Fruit fly (Drosophila melanogaster) whole organism, embryonic: ENCODE results near the gene Tti1.

Source experiments
- Aef1 ChIP-seq: fragments of 200-800 bp; sonication (Bioruptor generic); IDR thresholded peaks from 3 replicates; pipeline ENCODE4 v1.3.6; 2022; ENCODE audit warnings: missing biosample characterization, missing genetic modification characterization
- Antp ChIP-seq: fragments of 200-800 bp; sonication (Bioruptor generic); optimal IDR thresholded peaks from 3 replicates; lab custom pipeline; 2016; ENCODE audit warnings: missing biosample characterization, missing genetic modification characterization
- Bdp1 ChIP-seq: fragments of 200-800 bp; sonication (Bioruptor generic); optimal IDR thresholded peaks from 3 replicates; lab custom pipeline; 2016; ENCODE audit warnings: missing biosample characterization, missing genetic modification characterization
- CG10321 ChIP-seq: fragments of 200-800 bp; sonication (Bioruptor generic); IDR thresholded peaks from 2 replicates; pipeline ENCODE4 v1.3.6; 2022; ENCODE audit warnings: missing biosample characterization, missing genetic modification characterization
- CG10462 ChIP-seq: fragments of 200-800 bp; sonication (Bioruptor generic); optimal IDR thresholded peaks from 2 replicates; lab custom pipeline; 2016; ENCODE audit warnings: missing biosample characterization, missing genetic modification characterization
- CG10979 ChIP-seq: fragments of 200-800 bp; sonication (Bioruptor generic); optimal IDR thresholded peaks from 2 replicates; lab custom pipeline; 2018; ENCODE audit warnings: missing biosample characterization, mild to moderate bottlenecking, missing genetic modification characterization, moderate library complexity
- CG11093 ChIP-seq: fragments of 200-800 bp; sonication (Bioruptor generic); IDR thresholded peaks from 3 replicates; pipeline ENCODE4 v1.3.6; 2022; ENCODE audit warnings: missing biosample characterization, missing genetic modification characterization
- CG12071 ChIP-seq: fragments of 200-800 bp; sonication (Bioruptor generic); optimal IDR thresholded peaks from 3 replicates; lab custom pipeline; 2018; ENCODE audit warnings: missing biosample characterization, mild to moderate bottlenecking, missing genetic modification characterization
- CG12219 ChIP-seq: fragments of 200-800 bp; sonication (Bioruptor generic); optimal IDR thresholded peaks from 3 replicates; lab custom pipeline; 2018; ENCODE audit warnings: missing biosample characterization, mild to moderate bottlenecking, missing genetic modification characterization
- CG12236 ChIP-seq: fragments of 200-800 bp; sonication (Bioruptor generic); optimal IDR thresholded peaks from 2 replicates; lab custom pipeline; 2016; ENCODE audit warnings: missing biosample characterization, missing genetic modification characterization
- CG1233 ChIP-seq: fragments of 200-800 bp; sonication (Bioruptor generic); optimal IDR thresholded peaks from 4 replicates; lab custom pipeline; 2018; ENCODE audit warnings: missing biosample characterization, mild to moderate bottlenecking, missing genetic modification characterization
- CG14050 ChIP-seq: fragments of 200-800 bp; sonication (Bioruptor generic); IDR thresholded peaks from 3 replicates; pipeline ENCODE4 v1.3.6; 2022; ENCODE audit warnings: missing biosample characterization, missing genetic modification characterization
- CG1529 ChIP-seq: fragments of 200-800 bp; sonication (Bioruptor generic); optimal IDR thresholded peaks from 3 replicates; lab custom pipeline; 2018; ENCODE audit warnings: missing biosample characterization, missing genetic modification characterization
- CG1832 ChIP-seq: fragments of 200-800 bp; sonication (Bioruptor generic); optimal IDR thresholded peaks from 2 replicates; lab custom pipeline; 2017; ENCODE audit warnings: missing biosample characterization, mild to moderate bottlenecking, missing genetic modification characterization, inconsistent platforms
- CG18764 ChIP-seq: fragments of 200-800 bp; sonication (Bioruptor generic); optimal IDR thresholded peaks from 3 replicates; lab custom pipeline; 2016; ENCODE audit warnings: missing biosample characterization, missing genetic modification characterization
- CG2116 ChIP-seq: fragments of 200-800 bp; sonication (Bioruptor generic); optimal IDR thresholded peaks from 3 replicates; lab custom pipeline; 2018; ENCODE audit warnings: missing biosample characterization, mild to moderate bottlenecking, missing genetic modification characterization
- CG2875 ChIP-seq: fragments of 200-800 bp; sonication (Bioruptor generic); optimal IDR thresholded peaks from 2 replicates; lab custom pipeline; 2017; ENCODE audit warnings: missing biosample characterization, mild to moderate bottlenecking, missing genetic modification characterization, missing genetic modification reagents
- CG31365 ChIP-seq: fragments of 200-800 bp; sonication (Bioruptor generic); optimal IDR thresholded peaks from 2 replicates; lab custom pipeline; 2018; ENCODE audit warnings: missing biosample characterization, mild to moderate bottlenecking, missing genetic modification characterization
- CG32532 ChIP-seq: fragments of 200-800 bp; sonication (Bioruptor generic); IDR thresholded peaks from 2 replicates; pipeline ENCODE4 v1.3.6; 2022; ENCODE audit warnings: missing biosample characterization, missing genetic modification characterization
- CG33557 ChIP-seq: fragments of 200-800 bp; sonication (Bioruptor generic); optimal IDR thresholded peaks from 2 replicates; lab custom pipeline; 2019; ENCODE audit warnings: missing biosample characterization, mild to moderate bottlenecking, missing genetic modification characterization, moderate library complexity
- CG4328 ChIP-seq: fragments of 200-800 bp; sonication (Bioruptor generic); optimal IDR thresholded peaks from 3 replicates; lab custom pipeline; 2017; ENCODE audit warnings: missing biosample characterization, missing genetic modification reagents, missing genetic modification characterization
- CG4424 ChIP-seq: fragments of 200-800 bp; sonication (Bioruptor generic); optimal IDR thresholded peaks from 3 replicates; lab custom pipeline; 2016; ENCODE audit warnings: missing biosample characterization, missing genetic modification characterization
- CG6689 ChIP-seq: fragments of 200-800 bp; sonication (Bioruptor generic); IDR thresholded peaks from 2 replicates; pipeline ENCODE4 v1.3.6; 2022; ENCODE audit warnings: missing biosample characterization, missing genetic modification characterization
- CG7556 ChIP-seq: fragments of 200-800 bp; sonication (Bioruptor generic); optimal IDR thresholded peaks from 2 replicates; lab custom pipeline; 2017; ENCODE audit warnings: missing biosample characterization, mild to moderate bottlenecking, missing genetic modification characterization
- CG8924 ChIP-seq: fragments of 200-800 bp; optimal IDR thresholded peaks from 3 replicates; lab custom pipeline; 2019; ENCODE audit warnings: missing biosample characterization, mild to moderate bottlenecking, missing genetic modification characterization, moderate library complexity
- CoRest ChIP-seq: fragments of 200-800 bp; sonication (Bioruptor generic); optimal IDR thresholded peaks from 3 replicates; lab custom pipeline; 2018; ENCODE audit warnings: missing biosample characterization, mild to moderate bottlenecking, missing genetic modification characterization, moderate library complexity
- Dfd ChIP-seq, 2 experiments: fragments of >200 bp; optimal IDR thresholded peaks; 2 replicates each; lab custom pipeline; 2017; ENCODE audit warnings: missing biosample characterization in 2 of 2, missing genetic modification characterization in 2 of 2
- Gug ChIP-seq: fragments of 200-800 bp; sonication (Bioruptor generic); IDR thresholded peaks from 4 replicates; pipeline ENCODE4 v1.3.6; 2022; ENCODE audit warnings: missing biosample characterization, missing genetic modification characterization
- MESR4 ChIP-seq: fragments of 200-800 bp; sonication (Bioruptor generic); optimal IDR thresholded peaks from 2 replicates; lab custom pipeline; 2018; ENCODE audit warnings: missing biosample characterization, mild to moderate bottlenecking, missing genetic modification characterization, moderate library complexity
- Mes4 ChIP-seq: fragments of 200-800 bp; sonication (Bioruptor generic); optimal IDR thresholded peaks from 2 replicates; lab custom pipeline; 2016; ENCODE audit warnings: missing biosample characterization, missing genetic modification characterization
- Spps ChIP-seq: fragments of 200-800 bp; sonication (Bioruptor generic); optimal IDR thresholded peaks from 2 replicates; lab custom pipeline; 2018; ENCODE audit warnings: missing biosample characterization, mild to moderate bottlenecking, missing genetic modification characterization
- btn ChIP-seq: fragments of 200-800 bp; sonication (Bioruptor generic); optimal IDR thresholded peaks from 2 replicates; lab custom pipeline; 2016; ENCODE audit warnings: missing biosample characterization, missing genetic modification characterization
- cg ChIP-seq: fragments of 200-800 bp; sonication (Bioruptor generic); optimal IDR thresholded peaks from 3 replicates; lab custom pipeline; 2019; ENCODE audit warnings: missing biosample characterization, mild to moderate bottlenecking, missing genetic modification characterization, moderate library complexity
- gcm ChIP-seq: fragments of 200-800 bp; sonication (Bioruptor generic); optimal IDR thresholded peaks from 2 replicates; lab custom pipeline; 2019; ENCODE audit warnings: missing biosample characterization, mild to moderate bottlenecking, missing genetic modification characterization, moderate library complexity
- grn ChIP-seq: fragments of 200-800 bp; sonication (Bioruptor generic); optimal IDR thresholded peaks from 3 replicates; lab custom pipeline; 2017; ENCODE audit warnings: missing biosample characterization, missing genetic modification characterization
- gro ChIP-seq: fragments of 200-800 bp; sonication (Bioruptor generic); optimal IDR thresholded peaks from 2 replicates; lab custom pipeline; 2016; ENCODE audit warnings: missing biosample characterization, missing genetic modification characterization
- hb ChIP-seq: fragments of 200-800 bp; sonication (Bioruptor generic); IDR thresholded peaks from 3 replicates; pipeline ENCODE4 v1.3.6; 2022; ENCODE audit warnings: missing biosample characterization, missing genetic modification characterization; ENCODE audit not compliant: partially characterized antibody
- hbn ChIP-seq: fragments of 200-800 bp; sonication (Bioruptor generic); IDR thresholded peaks from 2 replicates; pipeline ENCODE4 v1.3.6; 2022; ENCODE audit warnings: missing biosample characterization, missing genetic modification characterization; ENCODE audit not compliant: partially characterized antibody
- lilli ChIP-seq: fragments of 200-800 bp; sonication (Bioruptor generic); optimal IDR thresholded peaks from 3 replicates; lab custom pipeline; 2016; ENCODE audit warnings: missing biosample characterization, missing genetic modification characterization
- onecut ChIP-seq: fragments of 200-800 bp; sonication (Bioruptor generic); IDR thresholded peaks from 2 replicates; pipeline ENCODE4 v1.3.6; 2022; ENCODE audit warnings: missing biosample characterization, missing genetic modification characterization
- pan ChIP-seq, 4 experiments: fragments of >200 bp in 3 of 4; fragments of 200-800 bp in 1 of 4; sonication (Bioruptor generic) in 1 of 4; optimal IDR thresholded peaks in 3 of 4; IDR thresholded peaks in 1 of 4; 2 replicates each; pipeline versions ENCODE4 v1.3.6 to Lab custom; 2017 to 2022; ENCODE audit warnings: missing biosample characterization in 2 of 4, missing genetic modification characterization in 2 of 4, mixed read lengths in 1 of 4
- rib ChIP-seq: fragments of 200-800 bp; sonication (Bioruptor generic); IDR thresholded peaks from 2 replicates; pipeline ENCODE4 v1.3.6; 2022; ENCODE audit warnings: missing biosample characterization, missing genetic modification characterization
- salm ChIP-seq: fragments of 200-800 bp; sonication (Bioruptor generic); optimal IDR thresholded peaks from 2 replicates; lab custom pipeline; 2018; ENCODE audit warnings: missing biosample characterization, mild to moderate bottlenecking, missing genetic modification characterization
- sima ChIP-seq: fragments of 200-800 bp; sonication (Bioruptor generic); optimal IDR thresholded peaks from 2 replicates; lab custom pipeline; 2016; ENCODE audit warnings: missing biosample characterization, missing genetic modification characterization
- ssp ChIP-seq: fragments of 200-800 bp; sonication (Bioruptor generic); IDR thresholded peaks from 2 replicates; pipeline ENCODE4 v1.3.6; 2022; ENCODE audit warnings: missing biosample characterization, missing genetic modification characterization
- twi ChIP-seq: fragments of 200-800 bp; optimal IDR thresholded peaks from 2 replicates; lab custom pipeline; 2019; ENCODE audit warnings: missing biosample characterization, mild to moderate bottlenecking, missing genetic modification characterization, moderate library complexity
- wek ChIP-seq: fragments of 200-800 bp; sonication (Bioruptor generic); optimal IDR thresholded peaks from 3 replicates; lab custom pipeline; 2018; ENCODE audit warnings: missing biosample characterization, mild to moderate bottlenecking, missing genetic modification characterization, moderate library complexity
- zfh2 ChIP-seq: fragments of 200-800 bp; sonication (Bioruptor generic); optimal IDR thresholded peaks from 2 replicates; lab custom pipeline; 2016; ENCODE audit warnings: missing biosample characterization, missing genetic modification characterization

The Tti1 gene

dm6 chr3R:9767620-9768592 lies 13.4 kb upstream of the Tti1 start, which contains the start of gene Naa80 (continued):
- TF ChIP-seq CG12219, result no peak
- TF ChIP-seq btn (GFP tag; lab: Kevin White, UChicago), result no peak
- peak; percentile 6 for TF ChIP-seq CoRest (tag; lab: Kevin White, UChicago)
- TF ChIP-seq CG33557 (GFP tag; lab: Kevin White, UChicago), result no peak
- TF ChIP-seq grn, result peak; percentile 10
- no peak for TF ChIP-seq CG1832
- TF ChIP-seq CG8924 (tag; lab: Kevin White, UChicago), result peak; percentile 60
- TF ChIP-seq hb, result no peak; the same call in 2 of the 3 replicates
- peak; percentile 5 for TF ChIP-seq twi (tag; lab: Kevin White, UChicago)
- peak; percentile 51 for TF ChIP-seq cg (GFP tag; lab: Kevin White, UChicago)
- peak; percentile 45 for TF ChIP-seq Mes4 (GFP tag; lab: Kevin White, UChicago)
- TF ChIP-seq CG10979, result peak; percentile 21
- TF ChIP-seq ssp, result peak; percentile 41; the same call in 1 of the 2 replicates
- TF ChIP-seq CG1233 (GFP tag; lab: Kevin White, UChicago), result peak; percentile 31
- peak; percentile 50; the same call in 2 of the 4 replicates for TF ChIP-seq Gug (GFP tag; lab: Robert Waterston, UW)
- TF ChIP-seq salm, result no peak
- TF ChIP-seq Bdp1 (GFP tag; lab: Kevin White, UChicago), result peak; percentile 58
- no peak for TF ChIP-seq wek (GFP tag; lab: Kevin White, UChicago)
- no peak for TF ChIP-seq gcm (GFP tag; lab: Kevin White, UChicago)
- no peak for TF ChIP-seq Dfd (GFP tag; optimal IDR thresholded peaks at IDR 0.05; lab: Kevin White, UChicago)
- no peak for TF ChIP-seq Spps (tag; lab: Kevin White, UChicago)
- TF ChIP-seq CG14050, result no peak; the same call in 2 of the 3 replicates
- no peak for TF ChIP-seq CG10462
- TF ChIP-seq CG2116 (GFP tag; lab: Kevin White, UChicago), result peak; percentile 81
- TF ChIP-seq rib (GFP tag; lab: Robert Waterston, UW), result peak; percentile 90
- peak; percentile 34 for TF ChIP-seq CG18764 (GFP tag; lab: Kevin White, UChicago)
- TF ChIP-seq lilli, result peak; percentile 75
- peak; percentile 89 for TF ChIP-seq Antp (GFP tag; lab: Kevin White, UChicago)
- TF ChIP-seq CG2875 (GFP tag; lab: Kevin White, UChicago), result no peak
- peak; percentile 89 for TF ChIP-seq zfh2 (GFP tag; lab: Kevin White, UChicago)
- no peak for TF ChIP-seq CG6689 (GFP tag; lab: Robert Waterston, UW)
- TF ChIP-seq CG31365 (tag; lab: Kevin White, UChicago), result no peak
- TF ChIP-seq CG4424 (GFP tag; lab: Kevin White, UChicago), result peak; percentile 47
- peak; percentile 1 for TF ChIP-seq CG4328 (GFP tag; lab: Kevin White, UChicago)
- peak; percentile 32 for TF ChIP-seq CG12071
- TF ChIP-seq gro, result peak; percentile 90
- TF ChIP-seq Aef1 (GFP tag; lab: Robert Waterston, UW), result peak; percentile 37; the same call in 1 of the 3 replicates
- peak; percentile 48 for TF ChIP-seq CG7556 (GFP tag; lab: Kevin White, UChicago)
- no peak for TF ChIP-seq hbn (GFP tag; lab: Robert Waterston, UW)
- TF ChIP-seq sima (GFP tag; lab: Kevin White, UChicago), result no peak
- TF ChIP-seq onecut (GFP tag; lab: Robert Waterston, UW), result peak; percentile 41; the same call in 1 of the 2 replicates
- no peak for TF ChIP-seq pan (optimal IDR thresholded peaks at IDR 0.05; lab: Kevin White, UChicago)
- peak in 1 of 2 experiments; percentile 54 for TF ChIP-seq pan (GFP tag; optimal IDR thresholded peaks at IDR 0.05 in 1 of 2, IDR thresholded peaks at IDR 0.05 in 1 of 2)
- TF ChIP-seq CG11093 (GFP tag; lab: Robert Waterston, UW), result no peak
- TF ChIP-seq CG12236 (GFP tag; lab: Kevin White, UChicago), result no peak
- TF ChIP-seq MESR4 (GFP tag; lab: Kevin White, UChicago), result peak; percentile 81
- no peak for TF ChIP-seq CG1529 (GFP tag; lab: Kevin White, UChicago)
- TF ChIP-seq CG10321 (GFP tag; lab: Robert Waterston, UW), result peak; percentile 11; the same call in 1 of the 2 replicates
- TF ChIP-seq CG32532, result peak; percentile 61; the same call in 1 of the 2 replicates
